Fruit fly (Drosophila melanogaster) whole organism, embryonic: ENCODE measurements around the gene Spx.

ENCODE experiments used
- B-H2 ChIP-seq: fragments of 200-800 bp; sonication (Bioruptor generic); optimal IDR thresholded peaks from 2 replicates; lab custom pipeline; 2018; ENCODE audit warnings: missing biosample characterization, mild to moderate bottlenecking, missing genetic modification characterization
- Bgb ChIP-seq: fragments of 200-800 bp; sonication (Bioruptor generic); IDR thresholded peaks from 2 replicates; pipeline ENCODE4 v1.3.6; 2022; ENCODE audit warnings: missing biosample characterization, missing genetic modification characterization; ENCODE audit not compliant: partially characterized antibody
- BtbVII ChIP-seq: fragments of 200-800 bp; sonication (Bioruptor generic); optimal IDR thresholded peaks from 3 replicates; lab custom pipeline; 2017; ENCODE audit warnings: missing biosample characterization, mild to moderate bottlenecking, missing genetic modification characterization
- CG10321 ChIP-seq: fragments of 200-800 bp; sonication (Bioruptor generic); IDR thresholded peaks from 2 replicates; pipeline ENCODE4 v1.3.6; 2022; ENCODE audit warnings: missing biosample characterization, missing genetic modification characterization
- CG10366 ChIP-seq: fragments of 200-800 bp; sonication (Bioruptor generic); IDR thresholded peaks from 2 replicates; pipeline ENCODE4 v1.3.6; 2022; ENCODE audit warnings: missing biosample characterization, missing genetic modification characterization
- CG11696 ChIP-seq: fragments of 200-800 bp; sonication (Bioruptor generic); IDR thresholded peaks from 2 replicates; pipeline ENCODE4 v1.3.6; 2022; ENCODE audit warnings: missing biosample characterization, missing genetic modification characterization
- CG11723 ChIP-seq: fragments of 200-800 bp; sonication (Bioruptor generic); optimal IDR thresholded peaks from 2 replicates; lab custom pipeline; 2017; ENCODE audit warnings: missing biosample characterization, mild to moderate bottlenecking, missing genetic modification characterization
- CG13296 ChIP-seq: fragments of 200-800 bp; sonication (Bioruptor generic); optimal IDR thresholded peaks from 3 replicates; lab custom pipeline; 2018; ENCODE audit warnings: missing biosample characterization, mild to moderate bottlenecking, missing genetic modification characterization
- CG13894 ChIP-seq: fragments of 200-800 bp; sonication (Bioruptor generic); optimal IDR thresholded peaks from 3 replicates; lab custom pipeline; 2018; ENCODE audit warnings: missing biosample characterization, mild to moderate bottlenecking, missing genetic modification characterization, moderate library complexity
- CG14710 ChIP-seq: fragments of 200-800 bp; sonication (Bioruptor generic); optimal IDR thresholded peaks from 3 replicates; lab custom pipeline; 2019; ENCODE audit warnings: missing biosample characterization, mild to moderate bottlenecking, missing genetic modification characterization, moderate library complexity
- CG15601 ChIP-seq: fragments of 200-800 bp; sonication (Bioruptor generic); optimal IDR thresholded peaks from 3 replicates; lab custom pipeline; 2019; ENCODE audit warnings: missing biosample characterization, mild to moderate bottlenecking, missing genetic modification characterization, moderate library complexity
- CG17328 ChIP-seq: fragments of 200-800 bp; sonication (Bioruptor generic); IDR thresholded peaks from 2 replicates; pipeline ENCODE4 v1.3.6; 2022; ENCODE audit warnings: missing biosample characterization, missing genetic modification characterization
- CG17359 ChIP-seq: fragments of 200-800 bp; sonication (Bioruptor generic); optimal IDR thresholded peaks from 3 replicates; lab custom pipeline; 2018; ENCODE audit warnings: missing biosample characterization, mild to moderate bottlenecking, missing genetic modification characterization, moderate library complexity
- CG2116 ChIP-seq: fragments of 200-800 bp; sonication (Bioruptor generic); optimal IDR thresholded peaks from 3 replicates; lab custom pipeline; 2018; ENCODE audit warnings: missing biosample characterization, mild to moderate bottlenecking, missing genetic modification characterization
- CG30431 ChIP-seq: fragments of 200-800 bp; sonication (Bioruptor generic); optimal IDR thresholded peaks from 2 replicates; lab custom pipeline; 2017; ENCODE audit warnings: missing biosample characterization, missing genetic modification characterization
- CG31365 ChIP-seq: fragments of 200-800 bp; sonication (Bioruptor generic); optimal IDR thresholded peaks from 2 replicates; lab custom pipeline; 2018; ENCODE audit warnings: missing biosample characterization, mild to moderate bottlenecking, missing genetic modification characterization
- CG32767 ChIP-seq: fragments of 200-800 bp; sonication (Bioruptor generic); IDR thresholded peaks from 2 replicates; pipeline ENCODE4 v1.3.6; 2022; ENCODE audit warnings: missing biosample characterization, missing genetic modification characterization
- CG34422 ChIP-seq: fragments of 200-800 bp; sonication (Bioruptor generic); IDR thresholded peaks from 3 replicates; pipeline ENCODE4 v1.3.6; 2022; ENCODE audit warnings: missing biosample characterization, missing genetic modification characterization
- CG3847 ChIP-seq: fragments of 200-800 bp; sonication (Bioruptor generic); IDR thresholded peaks from 2 replicates; pipeline ENCODE4 v1.3.6; 2022; ENCODE audit warnings: missing biosample characterization, missing genetic modification characterization
- CG5180 ChIP-seq: fragments of 200-800 bp; sonication (Bioruptor generic); optimal IDR thresholded peaks from 3 replicates; lab custom pipeline; 2017; ENCODE audit warnings: missing biosample characterization, missing genetic modification characterization, mild to moderate bottlenecking, moderate library complexity, missing genetic modification reagents
- CG6765 ChIP-seq: fragments of 200-800 bp; sonication (Bioruptor generic); optimal IDR thresholded peaks from 3 replicates; lab custom pipeline; 2017; ENCODE audit warnings: missing biosample characterization, mild to moderate bottlenecking, missing genetic modification characterization
- CG7357 ChIP-seq: fragments of 200-800 bp; sonication (Bioruptor generic); IDR thresholded peaks from 3 replicates; pipeline ENCODE4 v1.3.6; 2022; ENCODE audit warnings: missing biosample characterization, missing genetic modification characterization
- CG8388 ChIP-seq: fragments of 200-800 bp; sonication (Bioruptor generic); optimal IDR thresholded peaks from 2 replicates; lab custom pipeline; 2019; ENCODE audit warnings: missing biosample characterization, mild to moderate bottlenecking, missing genetic modification characterization, moderate library complexity
- CoRest ChIP-seq: fragments of 200-800 bp; sonication (Bioruptor generic); optimal IDR thresholded peaks from 3 replicates; lab custom pipeline; 2018; ENCODE audit warnings: missing biosample characterization, mild to moderate bottlenecking, missing genetic modification characterization, moderate library complexity
- ERR ChIP-seq: fragments of 200-800 bp; sonication (Bioruptor generic); optimal IDR thresholded peaks from 2 replicates; lab custom pipeline; 2016; ENCODE audit warnings: missing biosample characterization, missing genetic modification characterization
- H2.0 ChIP-seq: fragments of 200-800 bp; sonication (Bioruptor generic); IDR thresholded peaks from 2 replicates; pipeline ENCODE4 v1.3.6; 2022; ENCODE audit warnings: missing biosample characterization, missing genetic modification characterization
- HHEX ChIP-seq: fragments of 200-800 bp; sonication (Bioruptor generic); optimal IDR thresholded peaks from 3 replicates; lab custom pipeline; 2017; ENCODE audit warnings: missing biosample characterization, mild to moderate bottlenecking, missing genetic modification characterization, missing genetic modification reagents
- Hr39 ChIP-seq: fragments of >200 bp; optimal IDR thresholded peaks from 2 replicates; lab custom pipeline; 2017
- MTF-1 ChIP-seq: fragments of 200-800 bp; sonication (Bioruptor generic); optimal IDR thresholded peaks from 2 replicates; lab custom pipeline; 2018; ENCODE audit warnings: missing biosample characterization, mild to moderate bottlenecking, missing genetic modification characterization, borderline replicate concordance
- Max ChIP-seq: fragments of 200-800 bp; sonication (Bioruptor generic); optimal IDR thresholded peaks from 2 replicates; lab custom pipeline; 2016; ENCODE audit warnings: missing biosample characterization, mild to moderate bottlenecking, missing genetic modification characterization
- NfI ChIP-seq: fragments of 200-800 bp; sonication (Bioruptor generic); optimal IDR thresholded peaks from 3 replicates; lab custom pipeline; 2018; ENCODE audit warnings: missing biosample characterization, mild to moderate bottlenecking, missing genetic modification characterization, moderate library complexity
- Oli ChIP-seq: fragments of 200-800 bp; sonication (Bioruptor generic); optimal IDR thresholded peaks from 2 replicates; lab custom pipeline; 2018; ENCODE audit warnings: missing biosample characterization, mild to moderate bottlenecking, missing genetic modification characterization, moderate library complexity
- Sry-β ChIP-seq: fragments of 200-800 bp; sonication (Bioruptor generic); optimal IDR thresholded peaks from 2 replicates; lab custom pipeline; 2018; ENCODE audit warnings: missing biosample characterization, mild to moderate bottlenecking, missing genetic modification characterization, moderate library complexity
- Ssrp ChIP-seq: fragments of 200-800 bp; sonication (Bioruptor generic); optimal IDR thresholded peaks from 2 replicates; lab custom pipeline; 2018; ENCODE audit warnings: missing biosample characterization, mild to moderate bottlenecking, missing genetic modification characterization, moderate library complexity
- abd-A ChIP-seq: fragments of 200-800 bp; sonication (Bioruptor generic); optimal IDR thresholded peaks from 3 replicates; lab custom pipeline; 2019; ENCODE audit warnings: missing biosample characterization, mild to moderate bottlenecking, missing genetic modification characterization, moderate library complexity
- ac ChIP-seq: fragments of 200-800 bp; sonication (Bioruptor generic); optimal IDR thresholded peaks from 3 replicates; lab custom pipeline; 2017; ENCODE audit warnings: missing biosample characterization, mild to moderate bottlenecking, missing genetic modification characterization
- chm ChIP-seq: fragments of 200-800 bp; sonication (Bioruptor generic); IDR thresholded peaks from 2 replicates; pipeline ENCODE4 v1.3.6; 2022; ENCODE audit warnings: missing biosample characterization, missing genetic modification characterization
- disco-r ChIP-seq: fragments of 200-800 bp; sonication (Bioruptor generic); optimal IDR thresholded peaks from 2 replicates; lab custom pipeline; 2016; ENCODE audit warnings: missing biosample characterization, missing genetic modification characterization
- ewg ChIP-seq: fragments of 200-800 bp; sonication (Bioruptor generic); optimal IDR thresholded peaks from 3 replicates; lab custom pipeline; 2017; ENCODE audit warnings: mild to moderate bottlenecking, missing biosample characterization, missing genetic modification reagents, missing genetic modification characterization
- fd64A ChIP-seq: fragments of 200-800 bp; sonication (Bioruptor generic); optimal IDR thresholded peaks from 3 replicates; lab custom pipeline; 2018; ENCODE audit warnings: missing biosample characterization, mild to moderate bottlenecking, missing genetic modification characterization
- fd96Cb ChIP-seq: fragments of 200-800 bp; sonication (Bioruptor generic); optimal IDR thresholded peaks from 2 replicates; lab custom pipeline; 2018; ENCODE audit warnings: missing biosample characterization, mild to moderate bottlenecking, missing genetic modification characterization, moderate library complexity
- gsb ChIP-seq: fragments of 200-800 bp; sonication (Bioruptor generic); IDR thresholded peaks from 2 replicates; pipeline ENCODE4 v1.3.6; 2022; ENCODE audit warnings: missing biosample characterization, missing genetic modification characterization
- insv ChIP-seq, 2 experiments: fragments of 200-800 bp; sonication (Bioruptor generic); optimal IDR thresholded peaks; 3 replicates each; lab custom pipeline; 2016 to 2018; ENCODE audit warnings: missing biosample characterization in 2 of 2, missing genetic modification characterization in 2 of 2
- knrl ChIP-seq: fragments of 200-800 bp; sonication (Bioruptor generic); IDR thresholded peaks from 3 replicates; pipeline ENCODE4 v1.3.6; 2022; ENCODE audit warnings: missing biosample characterization, missing genetic modification characterization; ENCODE audit not compliant: partially characterized antibody
- mam ChIP-seq: fragments of 200-800 bp; sonication (Bioruptor generic); optimal IDR thresholded peaks from 3 replicates; lab custom pipeline; 2016; ENCODE audit warnings: missing biosample characterization, missing genetic modification characterization
- prd ChIP-seq, 3 experiments: fragments of >200 bp in 2 of 3; fragments of 200-800 bp in 1 of 3; sonication (Bioruptor generic) in 1 of 3; optimal IDR thresholded peaks in 2 of 3; IDR thresholded peaks in 1 of 3; 2 replicates in 2 of 3; 3 replicates in 1 of 3; pipeline versions ENCODE4 v1.3.6 to Lab custom; 2017 to 2022; ENCODE audit warnings: missing biosample characterization in 1 of 3, missing genetic modification characterization in 1 of 3
- ro ChIP-seq: fragments of 200-800 bp; sonication (Bioruptor generic); IDR thresholded peaks from 2 replicates; pipeline ENCODE4 v1.3.6; 2022; ENCODE audit warnings: missing biosample characterization, missing genetic modification characterization
- run ChIP-seq: fragments of 200-800 bp; sonication (Bioruptor generic); optimal IDR thresholded peaks from 3 replicates; lab custom pipeline; 2018; ENCODE audit warnings: missing biosample characterization, mild to moderate bottlenecking, missing genetic modification characterization
- sens ChIP-seq: fragments of 200-800 bp; sonication (Bioruptor generic); peaks from one replicate; lab custom pipeline; 2016; ENCODE audit warnings: missing biosample characterization, missing genetic modification characterization
- tna ChIP-seq: fragments of 200-800 bp; sonication (Bioruptor generic); IDR thresholded peaks from 2 replicates; pipeline ENCODE4 v1.3.6; 2022; ENCODE audit warnings: missing biosample characterization, missing genetic modification characterization; ENCODE audit not compliant: partially characterized antibody

The Spx gene

dm6 chrX:6287842-6288241 is 32.2 kb downstream of the Spx start, which contains the start of the genes Top3beta and wuho (continued):
- TF ChIP-seq CG31365 (tag; lab: Kevin White, UChicago) (no peak), CG3847 (GFP tag; lab: Robert Waterston, UW) (peak; percentile 54; the same call in 1 of the 2 replicates), MTF-1 (GFP tag; lab: Kevin White, UChicago) (peak; percentile 11), Sry-β (GFP tag; lab: Kevin White, UChicago) (peak; percentile 53), disco-r (no peak), CG2116 (GFP tag; lab: Kevin White, UChicago) (peak; percentile 86), NfI (GFP tag; lab: Kevin White, UChicago) (peak; percentile 33), chm (peak; percentile 28; the same call in 1 of the 2 replicates), ewg (GFP tag; lab: Kevin White, UChicago) (peak; percentile 42), CG7357 (no peak), CG30431 (no peak), CG32767 (GFP tag; lab: Robert Waterston, UW) (0 out of 2 replicates have a peak, but pooled peaks have one; percentile 13), CG5180 (GFP tag; lab: Kevin White, UChicago) (no peak), CG17328 (GFP tag; lab: Robert Waterston, UW) (no peak), CG11696 (GFP tag; lab: Robert Waterston, UW) (no peak), CG13296 (GFP tag; lab: Kevin White, UChicago) (no peak), Max (GFP tag; lab: Kevin White, UChicago) (peak; percentile 17), Ssrp (tag; lab: Kevin White, UChicago) (no peak), ac (GFP tag; lab: Kevin White, UChicago) (no peak), CG15601 (tag; lab: Kevin White, UChicago) (no peak), gsb (GFP tag; lab: Robert Waterston, UW) (no peak), prd (optimal IDR thresholded peaks at IDR 0.05; lab: Kevin White, UChicago) (no peak), prd (GFP tag; IDR thresholded peaks at IDR 0.05; lab: Robert Waterston, UW) (0 out of 3 replicates have a peak, but pooled peaks have one; percentile 35), CG10366 (GFP tag; lab: Robert Waterston, UW) (no peak), tna (GFP tag; lab: Robert Waterston, UW) (peak; percentile 80), CG14710 (tag; lab: Kevin White, UChicago) (peak; percentile 74), mam (GFP tag; lab: Kevin White, UChicago) (peak; percentile 58), HHEX (GFP tag; lab: Kevin White, UChicago) (no peak), Oli (no peak), abd-A (no peak), CG8388 (GFP tag; lab: Kevin White, UChicago) (no peak), ro (GFP tag; lab: Robert Waterston, UW) (no peak), fd96Cb (tag; lab: Kevin White, UChicago) (no peak), Bgb (GFP tag; lab: Robert Waterston, UW) (peak; percentile 83), B-H2 (GFP tag; lab: Kevin White, UChicago) (peak; percentile 62), CG10321 (GFP tag; lab: Robert Waterston, UW) (no peak), knrl (GFP tag; lab: Robert Waterston, UW) (peak; percentile 59), BtbVII (GFP tag; lab: Kevin White, UChicago) (no peak), CG13894 (peak; percentile 97), H2.0 (GFP tag; lab: Robert Waterston, UW) (no peak), CG17359 (no peak), insv (GFP tag; optimal IDR thresholded peaks at IDR 0.05; lab: Kevin White, UChicago) (peak in 1 of 2 experiments; percentile 80), Hr39 (lab: Kevin White, UChicago) (no peak), sens (GFP tag; lab: Kevin White, UChicago) (peak; percentile 77), CG6765 (GFP tag; lab: Kevin White, UChicago) (no peak), CG34422 (GFP tag; lab: Robert Waterston, UW) (peak; percentile 68; the same call in 2 of the 3 replicates), ERR (GFP tag; lab: Kevin White, UChicago) (peak; percentile 48), CG11723 (GFP tag; lab: Kevin White, UChicago) (no peak), fd64A (GFP tag; lab: Kevin White, UChicago) (no peak), run (tag; lab: Kevin White, UChicago) (peak; percentile 35), CoRest (tag; lab: Kevin White, UChicago) (peak; percentile 32)
